Fruit fly (Drosophila melanogaster): ENCODE data around the gene CG33965.

The CG33965 gene

dm6 chr3L:1247627-1248295 is 15.1 kb downstream of the CG33965 start, which contains the start of the genes Psf1 and Sac1 (continued):
- peak; percentile 65; the same call in 1 of the 2 replicates for TF ChIP-seq MBD-R2 (GFP tag; IDR thresholded peaks at IDR 0.05)
- TF ChIP-seq CG17359 (tag; optimal IDR thresholded peaks at IDR 0.05): no peak
- peak; percentile 87 for TF ChIP-seq sens (GFP tag)
- no peak for TF ChIP-seq MTF-1 (GFP tag; optimal IDR thresholded peaks at IDR 0.05; ENCODE audit: borderline replicate concordance)
- peak; percentile 46; the same call in 1 of the 2 replicates for TF ChIP-seq ato (GFP tag; IDR thresholded peaks at IDR 0.05; ENCODE audit: partially characterized antibody)
- no peak for TF ChIP-seq Fer2 (tag; optimal IDR thresholded peaks at IDR 0.05)
- no peak for TF ChIP-seq gcm2 (GFP tag; optimal IDR thresholded peaks at IDR 0.05)
- TF ChIP-seq slou (GFP tag; optimal IDR thresholded peaks at IDR 0.05): no peak
- no peak for TF ChIP-seq CG12219 (GFP tag; optimal IDR thresholded peaks at IDR 0.05)
- peak; percentile 49; the same call in 1 of the 2 replicates for TF ChIP-seq CG6272 (GFP tag; IDR thresholded peaks at IDR 0.05)
- peak; percentile 60 for TF ChIP-seq tna (GFP tag; IDR thresholded peaks at IDR 0.05; ENCODE audit: partially characterized antibody)
- TF ChIP-seq Opbp (GFP tag; IDR thresholded peaks at IDR 0.05; ENCODE audit: partially characterized antibody): peak; percentile 73
- TF ChIP-seq CG15696 (tag; optimal IDR thresholded peaks at IDR 0.05): peak; percentile 46
- TF ChIP-seq CG10654 (GFP tag; optimal IDR thresholded peaks at IDR 0.05): peak; percentile 48
- peak; percentile 45; the same call in 1 of the 2 replicates for TF ChIP-seq Xrp1 (GFP tag; IDR thresholded peaks at IDR 0.05)
- no peak for TF ChIP-seq grn (GFP tag; optimal IDR thresholded peaks at IDR 0.05)
- no peak for TF ChIP-seq org-1 (GFP tag; optimal IDR thresholded peaks at IDR 0.05)
- TF ChIP-seq chn (GFP tag; optimal IDR thresholded peaks at IDR 0.05): peak; percentile 18
- no peak for TF ChIP-seq CG14667 (GFP tag; IDR thresholded peaks at IDR 0.05)
- peak; percentile 28; the same call in 1 of the 2 replicates for TF ChIP-seq esg (GFP tag; conservative IDR thresholded peaks at IDR 0.05)
- TF ChIP-seq Mad (GFP tag; optimal IDR thresholded peaks at IDR 0.05): peak; percentile 17
- peak; percentile 95 for TF ChIP-seq Scr (GFP tag; IDR thresholded peaks at IDR 0.05; ENCODE audit: partially characterized antibody)
- peak; percentile 58; the same call in 1 of the 3 replicates for TF ChIP-seq CG34422 (GFP tag; IDR thresholded peaks at IDR 0.05)
- TF ChIP-seq usp (GFP tag; optimal IDR thresholded peaks at IDR 0.05): no peak
- no peak for TF ChIP-seq Taf1 (GFP tag; IDR thresholded peaks at IDR 0.05)
- no peak for TF ChIP-seq CG4730 (GFP tag; IDR thresholded peaks at IDR 0.05)
- peak; percentile 34; the same call in 1 of the 3 replicates for TF ChIP-seq CG11456 (GFP tag; IDR thresholded peaks at IDR 0.05)
- TF ChIP-seq kni (GFP tag; optimal IDR thresholded peaks at IDR 0.05): peak; percentile 13
- peak; percentile 29 for TF ChIP-seq HmgD (GFP tag; optimal IDR thresholded peaks at IDR 0.05)
- peak; percentile 65 for TF ChIP-seq HLH54F (GFP tag; optimal IDR thresholded peaks at IDR 0.05)
- no peak for TF ChIP-seq vfl (GFP tag; optimal IDR thresholded peaks at IDR 0.05)
- TF ChIP-seq TFAM (GFP tag; optimal IDR thresholded peaks at IDR 0.05): no peak
- TF ChIP-seq Ets97D (GFP tag; optimal IDR thresholded peaks at IDR 0.05): peak; percentile 74
- no peak for TF ChIP-seq D19B (GFP tag; optimal IDR thresholded peaks at IDR 0.05)
- TF ChIP-seq amos (GFP tag; IDR thresholded peaks at IDR 0.05; ENCODE audit: partially characterized antibody): peak; percentile 83
- no peak for TF ChIP-seq NK7.1 (GFP tag; optimal IDR thresholded peaks at IDR 0.05)
- no peak for TF ChIP-seq Kr (GFP tag; optimal IDR thresholded peaks at IDR 0.05)
- peak; percentile 50 for TF ChIP-seq nerfin-1 (tag; optimal IDR thresholded peaks at IDR 0.05)
- no peak for TF ChIP-seq Deaf1 (tag; optimal IDR thresholded peaks at IDR 0.05)
- peak; percentile 27 for TF ChIP-seq repo (GFP tag; optimal IDR thresholded peaks at IDR 0.05)
- TF ChIP-seq jumu (GFP tag; optimal IDR thresholded peaks at IDR 0.05): peak; percentile 57
- TF ChIP-seq Six4 (GFP tag; optimal IDR thresholded peaks at IDR 0.05): no peak
- TF ChIP-seq CG3065 (GFP tag; optimal IDR thresholded peaks at IDR 0.05): peak; percentile 41
- no peak for TF ChIP-seq emc (GFP tag; optimal IDR thresholded peaks at IDR 0.05)
- peak; percentile 61 for TF ChIP-seq CG2116 (GFP tag; optimal IDR thresholded peaks at IDR 0.05)
- 0 out of 2 replicates have a peak, but pooled peaks have one; percentile 32 for TF ChIP-seq cas (GFP tag; IDR thresholded peaks at IDR 0.05)
- peak; percentile 79 for TF ChIP-seq CG34224 (GFP tag; IDR thresholded peaks at IDR 0.05; ENCODE audit: partially characterized antibody)
- no peak for TF ChIP-seq CkIIα-i1 (GFP tag; IDR thresholded peaks at IDR 0.05)
- peak; percentile 48 for TF ChIP-seq CG2678 (tag; optimal IDR thresholded peaks at IDR 0.05)
- no peak for TF ChIP-seq Oaz (GFP tag; IDR thresholded peaks at IDR 0.05)
